Fruit fly (Drosophila melanogaster): ENCODE results near the gene CG32371.

dm6 chr3L:7808491-7809162, 40.5 kb upstream of the CG32371 start:
- TF ChIP-seq CG8478 (optimal IDR thresholded peaks at IDR 0.05) (no peak), CTCF (optimal IDR thresholded peaks at IDR 0.05) (no peak)

All from S2 (cell line).